Worm (Caenorhabditis elegans): ENCODE measurements around the gene T16G12.12.

ce11 chrIII:10027947-10028346 is 25.5 kb upstream of the T16G12.12 start, which contains the start of gene ins-23:
- no peak for TF ChIP-seq sptf-1 (tag; optimal IDR thresholded peaks at IDR 0.05)
- TF ChIP-seq nhr-76 (tag; optimal IDR thresholded peaks at IDR 0.05), result no peak

Measured in whole organism, L1 larva.